Worm (Caenorhabditis elegans) whole organism, mixed stage, embryonic: Measurements from ENCODE around the gene F54B11.9.

Experiments
- M03D4.4 ChIP-seq: sonication (generic microtip); optimal IDR thresholded peaks from 2 replicates; lab custom pipeline; 2017; ENCODE audit warnings: mild to moderate bottlenecking, missing genetic modification characterization, missing compliant biosample characterization
- bed-3 ChIP-seq: fragments of 200-800 bp; sonication (Bioruptor generic); optimal IDR thresholded peaks from 3 replicates; lab custom pipeline; 2018; ENCODE audit warnings: mild to moderate bottlenecking, missing genetic modification characterization, moderate library complexity, missing compliant biosample characterization
- blmp-1 ChIP-seq: fragments of 150-350 bp; optimal IDR thresholded peaks from 2 replicates; lab custom pipeline; 2014; ENCODE audit warnings: missing biosample characterization, missing genetic modification characterization
- ceh-39 ChIP-seq: fragments of 150-350 bp; optimal IDR thresholded peaks from 2 replicates; lab custom pipeline; 2014; ENCODE audit warnings: missing biosample characterization, missing genetic modification characterization
- ceh-43 ChIP-seq: fragments of 200-800 bp; sonication (Bioruptor generic); optimal IDR thresholded peaks from 2 replicates; lab custom pipeline; 2018; ENCODE audit warnings: mild to moderate bottlenecking, missing genetic modification characterization, moderate library complexity, missing compliant biosample characterization
- ceh-83 ChIP-seq: fragments of 200-800 bp; sonication (Bioruptor generic); optimal IDR thresholded peaks from 2 replicates; lab custom pipeline; 2018; ENCODE audit warnings: mild to moderate bottlenecking, missing genetic modification characterization, missing compliant biosample characterization
- ces-1 ChIP-seq: fragments of 150-350 bp; optimal IDR thresholded peaks from 2 replicates; lab custom pipeline; 2014; ENCODE audit warnings: missing biosample characterization, missing genetic modification reagents, missing genetic modification characterization
- drap-1 ChIP-seq: fragments of 200-800 bp; sonication (Bioruptor generic); optimal IDR thresholded peaks from 3 replicates; lab custom pipeline; 2018; ENCODE audit warnings: mild to moderate bottlenecking, missing genetic modification characterization, missing compliant biosample characterization
- elt-3 ChIP-seq: fragments of 150-350 bp; optimal IDR thresholded peaks from 2 replicates; lab custom pipeline; 2014; ENCODE audit warnings: missing biosample characterization, missing genetic modification characterization
- flh-1 ChIP-seq: fragments of 200-800 bp; sonication (Bioruptor generic); optimal IDR thresholded peaks from 2 replicates; lab custom pipeline; 2018; ENCODE audit warnings: mild to moderate bottlenecking, missing genetic modification characterization, moderate library complexity, missing compliant biosample characterization
- ham-2 ChIP-seq: fragments of 200-800 bp; sonication (Bioruptor generic); optimal IDR thresholded peaks from 2 replicates; lab custom pipeline; 2018; ENCODE audit warnings: mild to moderate bottlenecking, missing genetic modification characterization, missing compliant biosample characterization
- hlh-1 ChIP-seq: fragments of 150-350 bp; optimal IDR thresholded peaks from 2 replicates; lab custom pipeline; 2014; ENCODE audit warnings: missing biosample characterization, missing genetic modification reagents, missing genetic modification characterization
- lin-13 ChIP-seq: fragments of 150-350 bp; optimal IDR thresholded peaks from 2 replicates; lab custom pipeline; 2014; ENCODE audit warnings: missing biosample characterization, missing genetic modification characterization
- lin-32 ChIP-seq: fragments of 200-800 bp; sonication (Bioruptor generic); optimal IDR thresholded peaks from 2 replicates; lab custom pipeline; 2018; ENCODE audit warnings: mild to moderate bottlenecking, missing genetic modification characterization, missing compliant biosample characterization
- lsy-2 ChIP-seq: fragments of 150-350 bp; optimal IDR thresholded peaks from 2 replicates; lab custom pipeline; 2014; ENCODE audit warnings: missing biosample characterization, missing genetic modification characterization
- mab-5 ChIP-seq: fragments of 150-350 bp; optimal IDR thresholded peaks from 2 replicates; lab custom pipeline; 2014; ENCODE audit warnings: missing biosample characterization, missing genetic modification characterization
- mep-1 ChIP-seq: fragments of 150-350 bp; optimal IDR thresholded peaks from 2 replicates; lab custom pipeline; 2017; ENCODE audit warnings: missing biosample characterization, missing genetic modification reagents, missing genetic modification characterization, inconsistent platforms
- mls-2 ChIP-seq: sonication (generic microtip); optimal IDR thresholded peaks from 2 replicates; lab custom pipeline; 2016; ENCODE audit warnings: mild to moderate bottlenecking, missing genetic modification characterization, moderate library complexity, missing compliant biosample characterization
- nhr-12 ChIP-seq: fragments of 150-350 bp; optimal IDR thresholded peaks from 2 replicates; lab custom pipeline; 2014; ENCODE audit warnings: missing biosample characterization, missing genetic modification characterization
- nhr-2 ChIP-seq: fragments of 150-350 bp; optimal IDR thresholded peaks from 2 replicates; lab custom pipeline; 2014; ENCODE audit warnings: missing biosample characterization, missing genetic modification characterization
- nhr-237 ChIP-seq: fragments of 150-350 bp; optimal IDR thresholded peaks from 2 replicates; lab custom pipeline; 2014; ENCODE audit warnings: missing biosample characterization, missing genetic modification characterization
- nhr-28 ChIP-seq: fragments of 150-350 bp; optimal IDR thresholded peaks from 2 replicates; lab custom pipeline; 2014; ENCODE audit warnings: missing biosample characterization, missing genetic modification characterization
- nhr-76 ChIP-seq: sonication (generic microtip); optimal IDR thresholded peaks from 2 replicates; lab custom pipeline; 2017; ENCODE audit warnings: missing biosample characterization, missing genetic modification characterization
- pha-4 ChIP-seq: fragments of 150-350 bp; optimal IDR thresholded peaks from 2 replicates; lab custom pipeline; 2018; ENCODE audit warnings: missing biosample characterization, missing genetic modification reagents, missing genetic modification characterization
- sem-2 ChIP-seq: fragments of 200-800 bp; sonication (Bioruptor generic); optimal IDR thresholded peaks from 2 replicates; lab custom pipeline; 2018; ENCODE audit warnings: mild to moderate bottlenecking, missing genetic modification characterization, missing compliant biosample characterization
- snpc-4 ChIP-seq: fragments of 150-350 bp; optimal IDR thresholded peaks from 2 replicates; lab custom pipeline; 2014; ENCODE audit warnings: missing biosample characterization, missing genetic modification characterization
- sptf-1 ChIP-seq: sonication (generic microtip); optimal IDR thresholded peaks from 2 replicates; lab custom pipeline; 2017; ENCODE audit warnings: mild to moderate bottlenecking, missing genetic modification characterization, moderate library complexity, missing compliant biosample characterization
- tbx-8 ChIP-seq: fragments of 200-800 bp; sonication (Bioruptor generic); optimal IDR thresholded peaks from 2 replicates; lab custom pipeline; 2018; ENCODE audit warnings: mild to moderate bottlenecking, missing genetic modification characterization, moderate library complexity, missing compliant biosample characterization
- unc-120 ChIP-seq: sonication (generic microtip); optimal IDR thresholded peaks from 2 replicates; lab custom pipeline; 2017; ENCODE audit warnings: missing genetic modification characterization, missing compliant biosample characterization; ENCODE audit not compliant: poor library complexity, severe bottlenecking
- unc-39 ChIP-seq: fragments of 150-350 bp; optimal IDR thresholded peaks from 2 replicates; lab custom pipeline; 2014; ENCODE audit warnings: missing biosample characterization, missing genetic modification characterization
- unc-62 ChIP-seq: fragments of 150-350 bp; optimal IDR thresholded peaks from 2 replicates; lab custom pipeline; 2014; ENCODE audit warnings: missing biosample characterization, missing genetic modification reagents, missing genetic modification characterization
- zip-8 ChIP-seq: fragments of 150-350 bp; optimal IDR thresholded peaks from 2 replicates; lab custom pipeline; 2014; ENCODE audit warnings: missing biosample characterization, missing genetic modification characterization

Gene F54B11.9

ce11 chrX:13604946-13605617 lies at the start of gene F54B11.9:
Gene F54B11.9, plus strand, starts transcription at chrX:13605567.
- TF ChIP-seq ham-2 (no peak), nhr-76 (tag; lab: Kevin White, UChicago) (no peak), elt-3 (tag; lab: Kevin White, UChicago) (no peak), bed-3 (no peak), ces-1 (no peak), hlh-1 (tag; lab: Kevin White, UChicago) (peak; percentile 27), pha-4 (tag; lab: Kevin White, UChicago) (no peak)

- TF ChIP-seq sptf-1 (no peak), blmp-1 (no peak), ceh-39 (tag; lab: Kevin White, UChicago) (no peak), tbx-8 (GFP tag; lab: Kevin White, UChicago) (no peak), lin-13 (tag; lab: Kevin White, UChicago) (no peak), bed-3 (no peak), lsy-2 (tag; lab: Kevin White, UChicago) (no peak), nhr-12 (tag; lab: Kevin White, UChicago) (no peak), ceh-83 (GFP tag; lab: Kevin White, UChicago) (no peak), nhr-2 (tag; lab: Kevin White, UChicago) (no peak), sem-2 (GFP tag; lab: Kevin White, UChicago) (no peak), pha-4 (tag; lab: Kevin White, UChicago) (no peak)
Observed at ce11 chrX:13556066-13556465, 49.3 kb upstream of the F54B11.9 start, which contains the start of gene glb-20. Gene glb-20, minus strand, starts transcription at chrX:13556166.

- TF ChIP-seq lin-13 (tag; lab: Kevin White, UChicago) (no peak), M03D4.4 (tag; lab: Kevin White, UChicago) (no peak), lsy-2 (tag; lab: Kevin White, UChicago) (no peak), nhr-12 (tag; lab: Kevin White, UChicago) (no peak), unc-39 (no peak), zip-8 (tag; lab: Kevin White, UChicago) (no peak), snpc-4 (tag; lab: Kevin White, UChicago) (no peak), nhr-2 (tag; lab: Kevin White, UChicago) (no peak), unc-62 (GFP tag; lab: Kevin White, UChicago) (no peak), sptf-1 (no peak), ceh-39 (tag; lab: Kevin White, UChicago) (no peak), unc-120 (no peak), ceh-43 (no peak), nhr-28 (tag; lab: Kevin White, UChicago) (no peak), blmp-1 (no peak), pha-4 (tag; lab: Kevin White, UChicago) (no peak), mab-5 (tag; lab: Kevin White, UChicago) (no peak), lin-32 (no peak), drap-1 (GFP tag; lab: Kevin White, UChicago) (no peak)
Observed at ce11 chrX:13558667-13559066, 46.7 kb upstream of the F54B11.9 start.

- TF ChIP-seq ceh-83 (GFP tag; lab: Kevin White, UChicago) = no peak
- TF ChIP-seq M03D4.4 (tag; lab: Kevin White, UChicago) = no peak
- TF ChIP-seq zip-8 (tag; lab: Kevin White, UChicago) = no peak
- peak; percentile 35 for TF ChIP-seq hlh-1 (tag; lab: Kevin White, UChicago)
- no peak for TF ChIP-seq ces-1
- no peak for TF ChIP-seq snpc-4 (tag; lab: Kevin White, UChicago)
- no peak for TF ChIP-seq unc-39
- TF ChIP-seq mls-2 (tag; lab: Kevin White, UChicago) = no peak
- TF ChIP-seq unc-62 (GFP tag; lab: Kevin White, UChicago) = no peak
- TF ChIP-seq sem-2 (GFP tag; lab: Kevin White, UChicago) = no peak
- TF ChIP-seq unc-120 = peak; percentile 5
- TF ChIP-seq mab-5 (tag; lab: Kevin White, UChicago) = no peak
- TF ChIP-seq nhr-76 (tag; lab: Kevin White, UChicago) = no peak
- TF ChIP-seq nhr-28 (tag; lab: Kevin White, UChicago) = no peak
- TF ChIP-seq elt-3 (tag; lab: Kevin White, UChicago) = no peak
- TF ChIP-seq mep-1 (tag; lab: Kevin White, UChicago) = no peak
- TF ChIP-seq nhr-237 (tag; lab: Kevin White, UChicago) = no peak
Observed at ce11 chrX:13561954-13562353, 43.4 kb upstream of the F54B11.9 start.

- TF ChIP-seq bed-3 = no peak
- no peak for TF ChIP-seq flh-1 (GFP tag; lab: Kevin White, UChicago)
- TF ChIP-seq zip-8 (tag; lab: Kevin White, UChicago) = no peak
- no peak for TF ChIP-seq mab-5 (tag; lab: Kevin White, UChicago)
- TF ChIP-seq blmp-1 = no peak
- no peak for TF ChIP-seq nhr-237 (tag; lab: Kevin White, UChicago)
- TF ChIP-seq ceh-83 (GFP tag; lab: Kevin White, UChicago) = no peak
- TF ChIP-seq lsy-2 (tag; lab: Kevin White, UChicago) = no peak
- no peak for TF ChIP-seq sem-2 (GFP tag; lab: Kevin White, UChicago)
- TF ChIP-seq, all 35 proteins: peak for 0
Observed at ce11 chrX:13566436-13566835, 38.9 kb upstream of the F54B11.9 start, which contains the start of gene R01E6.2. Gene R01E6.2, minus strand, starts transcription at chrX:13566536.
